Worm (Caenorhabditis elegans): ENCODE measurements around the gene tram-1.

ce11 chrIV:10252886-10253639, 32.0 kb upstream of the tram-1 start:
- TF ChIP-seq pes-1 (GFP tag; IDR thresholded peaks at IDR 0.05) (no peak), F13C5.2 (tag; optimal IDR thresholded peaks at IDR 0.05) (no peak), ama-1 (optimal IDR thresholded peaks at IDR 0.05) (no peak)

All from whole organism, early embryonic.